Worm (Caenorhabditis elegans) whole organism, L1 larva: Measurements from ENCODE around the gene srj-5.

Experiments
- ceh-82 ChIP-seq, 3 experiments: fragments of 150-350 bp in 1 of 3; sonication (generic microtip) in 2 of 3; optimal IDR thresholded peaks; 2 replicates each; lab custom pipeline; 2014 to 2017; ENCODE audit warnings: missing biosample characterization in 3 of 3, missing genetic modification characterization in 3 of 3
- elt-2 ChIP-seq: sonication (generic microtip); optimal IDR thresholded peaks from 2 replicates; lab custom pipeline; 2016; ENCODE audit warnings: missing genetic modification characterization, mild to moderate bottlenecking, inconsistent platforms, missing compliant biosample characterization, missing genetic modification reagents
- jun-1 ChIP-seq: fragments of 150-350 bp; optimal IDR thresholded peaks from 2 replicates; lab custom pipeline; 2014; ENCODE audit warnings: missing biosample characterization, missing genetic modification reagents, missing genetic modification characterization
- nhr-28 ChIP-seq: fragments of 150-350 bp; optimal IDR thresholded peaks from 2 replicates; lab custom pipeline; 2014; ENCODE audit warnings: missing biosample characterization, missing genetic modification characterization
- nhr-77 ChIP-seq: fragments of 150-350 bp; optimal IDR thresholded peaks from 2 replicates; lab custom pipeline; 2014; ENCODE audit warnings: missing biosample characterization, missing genetic modification characterization
- pag-3 ChIP-seq: sonication (generic microtip); optimal IDR thresholded peaks from 2 replicates; lab custom pipeline; 2017; ENCODE audit warnings: missing genetic modification characterization, mild to moderate bottlenecking, missing compliant biosample characterization, antibody characterized with exemption, borderline replicate concordance; ENCODE audit not compliant: insufficient read depth
- rnt-1 ChIP-seq: sonication (generic microtip); optimal IDR thresholded peaks from 2 replicates; lab custom pipeline; 2016; ENCODE audit warnings: mild to moderate bottlenecking, missing genetic modification characterization, moderate library complexity, missing compliant biosample characterization
- sox-4 ChIP-seq: sonication (generic microtip); optimal IDR thresholded peaks from 2 replicates; lab custom pipeline; 2016; ENCODE audit warnings: missing genetic modification characterization, missing compliant biosample characterization
- tlp-1 ChIP-seq: fragments of 150-350 bp; optimal IDR thresholded peaks from 2 replicates; lab custom pipeline; 2014; ENCODE audit warnings: missing biosample characterization, missing genetic modification characterization
- zag-1 ChIP-seq: fragments of 150-350 bp; optimal IDR thresholded peaks from 2 replicates; lab custom pipeline; 2014; ENCODE audit warnings: missing biosample characterization, missing genetic modification characterization

DNA sequence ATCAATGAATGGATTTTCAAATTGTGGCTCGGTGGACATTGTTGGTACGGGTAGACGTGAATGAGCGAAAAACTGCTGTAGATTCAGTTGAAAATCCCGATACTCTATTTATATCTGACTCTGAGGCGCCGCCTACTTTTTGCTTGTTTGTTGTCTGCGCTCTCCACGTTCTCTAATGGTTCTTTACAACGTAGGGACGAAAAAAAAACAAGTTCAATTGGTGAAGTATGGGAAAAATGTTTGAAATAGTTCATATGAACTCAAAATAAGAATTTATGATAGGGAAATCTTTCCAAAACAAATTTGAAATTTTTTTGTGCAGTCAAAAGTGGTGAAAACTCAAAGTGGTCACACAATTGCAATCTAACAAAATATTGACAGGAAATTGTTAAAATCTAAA is 18.0 kb downstream of the srj-5 start, which contains the start of gene F48G7.10:
- no peak for TF ChIP-seq zag-1 (tag; lab: Kevin White, UChicago)
- TF ChIP-seq pag-3 (tag; lab: Kevin White, UChicago) = no peak
- no peak for TF ChIP-seq ceh-82 (tag; optimal IDR thresholded peaks at IDR 0.05; lab: Kevin White, UChicago)
- TF ChIP-seq jun-1 = no peak
- no peak for TF ChIP-seq rnt-1 (tag; lab: Kevin White, UChicago)
- TF ChIP-seq tlp-1 (tag; lab: Kevin White, UChicago) = no peak
- TF ChIP-seq sox-4 (tag; lab: Kevin White, UChicago) = no peak
- no peak for TF ChIP-seq nhr-77
- TF ChIP-seq elt-2 (tag; lab: Kevin White, UChicago) = no peak
- TF ChIP-seq nhr-28 = no peak
